Fruit fly (Drosophila melanogaster): ENCODE measurements around the gene Pdp1.

Pdp1 gene

DNA sequence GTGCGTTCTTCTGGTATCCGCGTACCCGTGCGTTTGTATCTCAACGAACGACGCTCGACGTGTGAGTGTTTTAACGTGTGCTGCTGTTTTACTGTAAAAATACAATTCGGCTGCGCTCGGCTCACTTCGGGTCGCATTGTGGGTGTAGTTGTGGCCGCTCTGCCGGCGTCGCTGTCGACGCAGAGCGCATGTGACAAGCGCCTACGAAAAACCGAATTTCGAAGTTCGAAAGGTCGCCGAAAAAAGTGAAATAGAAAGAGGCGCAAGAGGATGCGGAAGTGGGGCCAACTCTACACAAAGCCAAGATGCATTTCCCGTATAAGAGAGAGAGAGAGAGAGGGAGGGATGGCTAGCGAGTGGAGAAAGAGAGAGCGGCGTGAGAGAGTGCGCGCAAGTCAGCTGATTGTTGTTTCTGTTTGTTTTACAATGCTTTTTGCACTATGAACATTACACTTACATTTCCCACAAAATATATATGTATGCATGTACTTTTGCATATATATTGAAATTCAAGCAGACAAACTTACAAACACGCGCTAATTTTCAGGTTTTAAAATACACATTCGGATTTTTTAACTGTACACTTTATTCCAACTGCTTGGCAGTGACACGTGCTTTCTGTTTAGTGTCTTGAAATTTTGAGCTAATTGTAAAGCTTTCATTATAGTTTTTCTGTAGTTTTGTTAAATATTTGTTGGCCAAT is 12.3 kb downstream of the Pdp1 start (continued):
- TF ChIP-seq CG18011 (GFP tag; optimal IDR thresholded peaks at IDR 0.05) (no peak), slou (GFP tag; optimal IDR thresholded peaks at IDR 0.05) (no peak), CG4820 (GFP tag; optimal IDR thresholded peaks at IDR 0.05) (peak; percentile 35), dm (GFP tag; optimal IDR thresholded peaks at IDR 0.05) (no peak), klu (GFP tag; IDR thresholded peaks at IDR 0.05) (no peak), YL-1 (GFP tag; optimal IDR thresholded peaks at IDR 0.05) (peak; percentile 65), vvl (GFP tag; IDR thresholded peaks at IDR 0.05) (peak; percentile 65; the same call in 1 of the 2 replicates), Vsx1 (GFP tag; optimal IDR thresholded peaks at IDR 0.05) (peak; percentile 71), CoRest (tag; optimal IDR thresholded peaks at IDR 0.05) (no peak), nom (GFP tag; optimal IDR thresholded peaks at IDR 0.05) (peak; percentile 85), oc (tag; optimal IDR thresholded peaks at IDR 0.05) (peak; percentile 57), CG10654 (GFP tag; optimal IDR thresholded peaks at IDR 0.05) (no peak), salm (tag; optimal IDR thresholded peaks at IDR 0.05) (peak; percentile 68), en (GFP tag; optimal IDR thresholded peaks at IDR 0.05) (no peak), tll (GFP tag; optimal IDR thresholded peaks at IDR 0.05) (no peak), ssp (GFP tag; IDR thresholded peaks at IDR 0.05) (no peak), CG18619 (GFP tag; optimal IDR thresholded peaks at IDR 0.05) (peak; percentile 43), sens (GFP tag) (peak; percentile 77), unpg (GFP tag; optimal IDR thresholded peaks at IDR 0.05) (peak; percentile 46), exex (tag; optimal IDR thresholded peaks at IDR 0.05) (peak; percentile 61), ac (GFP tag; optimal IDR thresholded peaks at IDR 0.05) (peak; percentile 26), CG11247 (GFP tag; IDR thresholded peaks at IDR 0.05) (0 out of 2 replicates have a peak, but pooled peaks have one; percentile 32), slbo (GFP tag; IDR thresholded peaks at IDR 0.05) (no peak), Nf-YC (tag; optimal IDR thresholded peaks at IDR 0.05) (peak; percentile 65), Pdp1 (GFP tag; optimal IDR thresholded peaks at IDR 0.05) (peak in 1 of 2 experiments; percentile 51), sna (GFP tag; IDR thresholded peaks at IDR 0.05; ENCODE audit: partially characterized antibody) (no peak), Chrac-16 (GFP tag; optimal IDR thresholded peaks at IDR 0.05) (no peak), Mrtf (GFP tag; IDR thresholded peaks at IDR 0.05) (no peak), CG4707 (GFP tag; optimal IDR thresholded peaks at IDR 0.05) (peak; percentile 92), CG3281 (GFP tag; optimal IDR thresholded peaks at IDR 0.05) (peak; percentile 85), dmrt99B (tag; optimal IDR thresholded peaks at IDR 0.05) (peak; percentile 69), CG7745 (tag; optimal IDR thresholded peaks at IDR 0.05) (peak; percentile 32), Asciz (GFP tag; optimal IDR thresholded peaks at IDR 0.05) (peak; percentile 94), croc (GFP tag; conservative IDR thresholded peaks at IDR 0.05) (no peak), H2.0 (GFP tag; IDR thresholded peaks at IDR 0.05) (no peak), D (optimal IDR thresholded peaks at IDR 0.05) (no peak), D (GFP tag; optimal IDR thresholded peaks at IDR 0.05) (peak; percentile 69), Lpt (GFP tag; optimal IDR thresholded peaks at IDR 0.05) (no peak), her (GFP tag; optimal IDR thresholded peaks at IDR 0.05) (no peak), CG30403 (GFP tag; optimal IDR thresholded peaks at IDR 0.05) (no peak), Dfd (GFP tag; optimal IDR thresholded peaks at IDR 0.05) (no peak), caup (GFP tag; optimal IDR thresholded peaks at IDR 0.05; ENCODE audit: severe bottlenecking) (peak; percentile 85), CG10565 (GFP tag; optimal IDR thresholded peaks at IDR 0.05) (no peak), CG12942 (GFP tag; optimal IDR thresholded peaks at IDR 0.05) (no peak), CG15073 (GFP tag; optimal IDR thresholded peaks at IDR 0.05) (no peak), CG16815 (GFP tag; optimal IDR thresholded peaks at IDR 0.05) (no peak), CG11093 (GFP tag; IDR thresholded peaks at IDR 0.05) (no peak), nerfin-1 (tag; optimal IDR thresholded peaks at IDR 0.05) (peak; percentile 83), gsb-n (tag; optimal IDR thresholded peaks at IDR 0.05) (peak; percentile 54)
